Fruit fly (Drosophila melanogaster): Measurements from ENCODE around the gene Actn.

- TF ChIP-seq CG8478 (optimal IDR thresholded peaks at IDR 0.05) (no peak), CTCF (optimal IDR thresholded peaks at IDR 0.05) (no peak)
Observed at dm6 chrX:2009453-2010009, 32.6 kb downstream of the Actn start.
